Fruit fly (Drosophila melanogaster): ENCODE data around the gene CG42729.

DNA sequence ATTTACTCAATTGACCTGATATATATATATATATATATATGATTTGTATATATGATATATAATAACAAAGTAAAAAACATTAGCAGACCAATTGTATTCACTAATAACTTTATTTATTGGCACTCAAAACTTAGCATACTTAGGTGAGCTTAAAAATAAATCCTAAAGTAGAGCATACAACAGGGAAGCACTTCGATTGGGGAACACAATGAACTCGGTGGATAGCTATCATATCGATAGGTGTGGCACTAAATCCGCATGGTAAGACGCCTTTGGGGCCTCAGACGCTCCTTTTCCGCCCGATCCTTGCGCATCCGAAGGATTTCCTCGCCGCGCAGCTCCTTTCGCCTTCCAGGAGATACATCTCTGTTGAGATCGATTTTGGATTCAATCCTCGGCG is 10.9 kb downstream of the CG42729 start:
- TF ChIP-seq CG8159 (tag; optimal IDR thresholded peaks at IDR 0.05): no peak
- no peak for TF ChIP-seq D1 (tag; optimal IDR thresholded peaks at IDR 0.05)
- no peak for TF ChIP-seq CG32121 (GFP tag; IDR thresholded peaks at IDR 0.05)
- TF ChIP-seq EcR (GFP tag; optimal IDR thresholded peaks at IDR 0.05): peak; percentile 53
- no peak for TF ChIP-seq CG4496 (GFP tag; IDR thresholded peaks at IDR 0.05)
- TF ChIP-seq Pif1A (GFP tag; optimal IDR thresholded peaks at IDR 0.05): no peak
- TF ChIP-seq fd96Ca (GFP tag; IDR thresholded peaks at IDR 0.05): no peak
- no peak for TF ChIP-seq CG14655 (GFP tag; optimal IDR thresholded peaks at IDR 0.05)
- TF ChIP-seq Pif1B (GFP tag; optimal IDR thresholded peaks at IDR 0.05): no peak

Measured in whole organism, pupa.